Worm (Caenorhabditis elegans) whole organism, L4/young adult: ENCODE data around the gene usp-50.

Experiments used
- W03F9.2 ChIP-seq: fragments of 150-350 bp; optimal IDR thresholded peaks from 2 replicates; lab custom pipeline; 2014; ENCODE audit warnings: missing biosample characterization, missing genetic modification characterization
- dao-5 ChIP-seq: sonication (generic microtip); optimal IDR thresholded peaks from 2 replicates; lab custom pipeline; 2016; ENCODE audit warnings: missing genotype, missing genetic modification characterization, moderate library complexity, missing compliant biosample characterization
- him-1 ChIP-seq: sonication (generic microtip); optimal IDR thresholded peaks from 2 replicates; lab custom pipeline; 2016; ENCODE audit warnings: missing genotype, missing genetic modification reagents, missing genetic modification characterization, missing compliant biosample characterization

- TF ChIP-seq him-1 (tag; lab: Kevin White, UChicago) (no peak), dao-5 (tag; lab: Kevin White, UChicago) (no peak), W03F9.2 (tag; lab: Kevin White, UChicago) (no peak)
Measured at ce11 chrV:17949093-17949492, 24.4 kb downstream of the usp-50 start, which contains the start of gene dpy-21.
